Worm (Caenorhabditis elegans) whole organism, late embryonic: ENCODE results near the gene C01G10.10.

Experiments used
- K09A11.1 ChIP-seq: sonication (generic microtip); optimal IDR thresholded peaks from 2 replicates; lab custom pipeline; 2017; ENCODE audit warnings: antibody characterized with exemption, mild to moderate bottlenecking, missing genetic modification characterization, missing compliant biosample characterization; ENCODE audit not compliant: insufficient read depth
- ceh-22 ChIP-seq: sonication (generic microtip); optimal IDR thresholded peaks from 2 replicates; lab custom pipeline; 2017; ENCODE audit warnings: missing biosample characterization, missing genetic modification characterization
- ceh-45 ChIP-seq: fragments of 200-800 bp; sonication (Bioruptor generic); IDR thresholded peaks from 2 replicates; pipeline ENCODE4 v1.3.6; 2022; ENCODE audit warnings: missing genetic modification reagents, missing genetic modification characterization, missing compliant biosample characterization
- ets-4 ChIP-seq: sonication (generic microtip); optimal IDR thresholded peaks from 2 replicates; lab custom pipeline; 2016; ENCODE audit warnings: missing genetic modification characterization, missing compliant biosample characterization
- odd-2 ChIP-seq: sonication (generic microtip); optimal IDR thresholded peaks from 2 replicates; lab custom pipeline; 2017; ENCODE audit warnings: antibody characterized with exemption, mild to moderate bottlenecking, missing genetic modification characterization, missing compliant biosample characterization
- pha-4 ChIP-seq: fragments of 150-350 bp; optimal IDR thresholded peaks from 2 replicates; lab custom pipeline; 2018; ENCODE audit warnings: missing biosample characterization, missing genetic modification reagents, missing genetic modification characterization
- pqm-1 ChIP-seq: sonication (generic microtip); optimal IDR thresholded peaks from 2 replicates; lab custom pipeline; 2016; ENCODE audit warnings: missing genetic modification characterization, missing compliant biosample characterization
- unc-55 ChIP-seq: sonication (generic microtip); optimal IDR thresholded peaks from 2 replicates; lab custom pipeline; 2017; ENCODE audit warnings: missing biosample characterization, missing genetic modification reagents, missing genetic modification characterization

DNA sequence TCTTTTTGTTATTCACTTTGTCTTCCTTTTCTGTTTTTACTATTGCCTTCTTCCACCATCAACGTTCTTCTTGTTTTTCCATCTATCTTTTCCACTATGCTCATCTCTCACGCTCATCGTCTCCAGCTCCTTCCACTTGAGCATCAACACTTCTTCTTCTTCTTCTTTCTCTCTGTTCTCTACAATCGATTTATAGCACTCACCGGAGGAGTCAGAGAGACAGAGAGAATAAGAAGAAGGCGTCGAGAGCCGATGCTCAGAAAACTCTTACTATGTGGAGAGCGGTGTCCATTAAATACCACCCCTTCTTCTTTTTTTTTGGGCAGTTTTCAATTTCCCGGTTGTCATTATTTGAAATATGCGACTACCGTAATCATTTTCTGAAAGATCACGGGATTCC, 7.3 kb downstream of the C01G10.10 start:
- TF ChIP-seq pqm-1 = no peak
- no peak for TF ChIP-seq unc-55 (GFP tag; lab: Kevin White, UChicago)
- TF ChIP-seq odd-2 = no peak
- TF ChIP-seq pha-4 (tag; lab: Kevin White, UChicago) = no peak
- no peak for TF ChIP-seq ceh-22 (tag; lab: Kevin White, UChicago)
- TF ChIP-seq ets-4 (tag; lab: Kevin White, UChicago) = no peak
- no peak for TF ChIP-seq ceh-45 (GFP tag; lab: Robert Waterston, UW)
- no peak for TF ChIP-seq K09A11.1
